Comparison of ENCODE assay signal across 8 worm cellular contexts in the genomic region with DNA sequence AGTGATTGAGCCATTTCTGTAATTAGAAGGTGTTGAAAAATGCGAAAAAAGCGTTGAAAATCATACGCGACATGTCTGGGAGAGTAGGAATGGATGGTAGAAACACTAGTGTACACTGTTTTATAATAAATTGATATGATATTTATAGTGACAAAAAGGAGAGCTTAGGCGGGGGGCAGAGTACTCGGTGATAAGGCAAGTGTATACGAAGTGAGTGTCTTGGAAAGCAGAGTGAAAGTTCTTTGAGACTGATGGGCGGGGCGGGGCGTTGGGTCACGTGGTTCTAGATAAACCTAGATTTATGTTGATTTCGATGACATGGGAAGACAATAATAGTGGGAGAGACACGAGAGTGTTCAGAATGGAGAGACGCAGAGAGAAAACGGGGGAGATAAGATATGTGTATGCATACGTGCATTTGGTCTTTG.
TF ChIP-seq lines count a peak whose summit lies in the region.

TSS of gene gln-3 (minus strand) at position 73 of the 428 bp plus-strand sequence.

TF ChIP-seq in whole organism, L1 larva, 84 proteins besides CTCF, POLR2A, EP300 and RAD21 (continues in another document):
- peak; percentile 86 for TF ChIP-seq nhr-19 (GFP tag; conservative IDR thresholded peaks at IDR 0.05; lab: Robert Waterston, UW)
- TF ChIP-seq ama-1 (optimal IDR thresholded peaks at IDR 0.05; lab: Kevin White, UChicago): peak; percentile 73
- peak; percentile 38 for TF ChIP-seq snu-23 (GFP tag; optimal IDR thresholded peaks at IDR 0.05; lab: Kevin White, UChicago)
- peak in 1 of 2 experiments; percentile 80 for TF ChIP-seq mdl-1 (tag; optimal IDR thresholded peaks at IDR 0.05; lab: Kevin White, UChicago)
- TF ChIP-seq rnt-1 (tag; optimal IDR thresholded peaks at IDR 0.05; lab: Kevin White, UChicago): peak; percentile 57
- TF ChIP-seq nhr-90 (tag; optimal IDR thresholded peaks at IDR 0.05; lab: Kevin White, UChicago; ENCODE audit: poor library complexity): peak; percentile 72
- no peak for TF ChIP-seq ets-5 (GFP tag; IDR thresholded peaks at IDR 0.05; lab: Robert Waterston, UW)
- TF ChIP-seq nhr-20 (tag; optimal IDR thresholded peaks at IDR 0.05; lab: Kevin White, UChicago): peak; percentile 69
- peak; percentile 47 for TF ChIP-seq tbx-2 (tag; optimal IDR thresholded peaks at IDR 0.05; lab: Kevin White, UChicago)
- TF ChIP-seq lin-13 (GFP tag; optimal IDR thresholded peaks at IDR 0.05; lab: Kevin White, UChicago): peak; percentile 33

TF ChIP-seq in whole organism, L2 larva, 48 proteins besides CTCF, POLR2A, EP300 and RAD21 (continues in another document):
- TF ChIP-seq F13H6.1 (tag; optimal IDR thresholded peaks at IDR 0.05; lab: Kevin White, UChicago) (peak; percentile 51), gmeb-1 (tag; optimal IDR thresholded peaks at IDR 0.05; lab: Kevin White, UChicago) (peak; percentile 58), lsy-2 (tag; optimal IDR thresholded peaks at IDR 0.05; lab: Kevin White, UChicago) (peak in 1 of 2 experiments; percentile 14), nhr-77 (tag; optimal IDR thresholded peaks at IDR 0.05; lab: Kevin White, UChicago) (no peak), elt-1 (tag; optimal IDR thresholded peaks at IDR 0.05; lab: Kevin White, UChicago) (no peak), alr-1 (tag; optimal IDR thresholded peaks at IDR 0.05; lab: Kevin White, UChicago) (no peak), dmd-4 (tag; optimal IDR thresholded peaks at IDR 0.05; lab: Kevin White, UChicago) (no peak), nhr-11 (tag; optimal IDR thresholded peaks at IDR 0.05; lab: Kevin White, UChicago) (no peak), sma-3 (GFP tag; optimal IDR thresholded peaks at IDR 0.05; lab: Kevin White, UChicago) (peak; percentile 49), peb-1 (tag; optimal IDR thresholded peaks at IDR 0.05; lab: Kevin White, UChicago) (no peak), egl-27 (tag; optimal IDR thresholded peaks at IDR 0.05; lab: Kevin White, UChicago) (no peak)

TF ChIP-seq in whole organism, L3 larva, 47 proteins besides CTCF, POLR2A, EP300 and RAD21 (continues in another document):
- TF ChIP-seq unc-39 (tag; optimal IDR thresholded peaks at IDR 0.05; lab: Kevin White, UChicago) (no peak), ztf-11 (tag; optimal IDR thresholded peaks at IDR 0.05; lab: Kevin White, UChicago) (no peak), elt-2 (tag; optimal IDR thresholded peaks at IDR 0.05; lab: Kevin White, UChicago) (peak; percentile 92), egl-5 (tag; optimal IDR thresholded peaks at IDR 0.05; lab: Kevin White, UChicago) (no peak), elt-3 (tag; optimal IDR thresholded peaks at IDR 0.05; lab: Kevin White, UChicago) (no peak), nfya-1 (tag; optimal IDR thresholded peaks at IDR 0.05; lab: Kevin White, UChicago; ENCODE audit: insufficient read depth) (peak; percentile 23), unc-62 (GFP tag; optimal IDR thresholded peaks at IDR 0.05; lab: Kevin White, UChicago) (no peak), nhr-25 (tag; optimal IDR thresholded peaks at IDR 0.05; lab: Kevin White, UChicago) (no peak), ceh-82 (tag; optimal IDR thresholded peaks at IDR 0.05; lab: Kevin White, UChicago) (no peak), sea-2 (GFP tag; optimal IDR thresholded peaks at IDR 0.05; lab: Kevin White, UChicago) (no peak), nhr-43 (tag; optimal IDR thresholded peaks at IDR 0.05; lab: Kevin White, UChicago; ENCODE audit: poor library complexity, severe bottlenecking) (peak; percentile 67)

TF ChIP-seq in whole organism, L4 larva, 104 proteins besides CTCF, POLR2A, EP300 and RAD21 (continues in another document):
- TF ChIP-seq saeg-2 (GFP tag; IDR thresholded peaks at IDR 0.05; lab: Robert Waterston, UW) (no peak), ceh-32 (tag; optimal IDR thresholded peaks at IDR 0.05; lab: Kevin White, UChicago; ENCODE audit: poor library complexity) (no peak), zip-11 (GFP tag; IDR thresholded peaks at IDR 0.05; lab: Robert Waterston, UW) (no peak), fkh-10 (GFP tag; optimal IDR thresholded peaks at IDR 0.05; lab: Kevin White, UChicago) (no peak), spr-1 (tag; optimal IDR thresholded peaks at IDR 0.05; lab: Kevin White, UChicago) (no peak), ces-1 (GFP tag; optimal IDR thresholded peaks at IDR 0.05; lab: Kevin White, UChicago) (no peak), mdl-1 (tag; optimal IDR thresholded peaks at IDR 0.05; lab: Kevin White, UChicago) (peak in 1 of 2 experiments; percentile 4), nhr-25 (tag; optimal IDR thresholded peaks at IDR 0.05; lab: Kevin White, UChicago; ENCODE audit: borderline replicate concordance, insufficient read depth) (no peak), tra-1 (GFP tag; IDR thresholded peaks at IDR 0.05; lab: Robert Waterston, UW) (peak; percentile 64; the same call in 1 of the 2 replicates), mdt-29 (GFP tag; IDR thresholded peaks at IDR 0.05; lab: Robert Waterston, UW) (no peak)

TF ChIP-seq in whole organism, late embryonic, 69 proteins besides CTCF, POLR2A, EP300 and RAD21:
- TF ChIP-seq elt-2 (tag; optimal IDR thresholded peaks at IDR 0.05; lab: Kevin White, UChicago): peak; percentile 84
- TF ChIP-seq C08G9.2 (tag; optimal IDR thresholded peaks at IDR 0.05; lab: Kevin White, UChicago): no peak
- no peak for TF ChIP-seq gmeb-2 (tag; optimal IDR thresholded peaks at IDR 0.05; lab: Kevin White, UChicago)
- peak; percentile 77 for TF ChIP-seq hlh-30 (tag; optimal IDR thresholded peaks at IDR 0.05; lab: Kevin White, UChicago; ENCODE audit: insufficient read depth)

TF ChIP-seq in whole organism, midembryonic, 9 proteins besides CTCF, POLR2A, EP300 and RAD21:
- TF ChIP-seq med-1 (GFP tag; optimal IDR thresholded peaks at IDR 0.05; lab: Kevin White, UChicago; ENCODE audit: insufficient read depth) (no peak), ztf-23 (GFP tag; IDR thresholded peaks at IDR 0.05; lab: Robert Waterston, UW) (peak; percentile 31; the same call in 1 of the 2 replicates)
TF ChIP-seq in whole organism, midembryonic: peak in this region for 1.

TF ChIP-seq in whole organism, mixed stage, embryonic, 35 proteins besides CTCF, POLR2A, EP300 and RAD21:
- TF ChIP-seq nhr-28 (tag; optimal IDR thresholded peaks at IDR 0.05; lab: Kevin White, UChicago) (no peak), elt-3 (tag; optimal IDR thresholded peaks at IDR 0.05; lab: Kevin White, UChicago) (peak; percentile 30), M03D4.4 (tag; optimal IDR thresholded peaks at IDR 0.05; lab: Kevin White, UChicago) (peak; percentile 5), unc-62 (GFP tag; optimal IDR thresholded peaks at IDR 0.05; lab: Kevin White, UChicago) (peak; percentile 52), ham-2 (GFP tag; optimal IDR thresholded peaks at IDR 0.05; lab: Kevin White, UChicago) (peak; percentile 58), elt-1 (tag; optimal IDR thresholded peaks at IDR 0.05; lab: Kevin White, UChicago; ENCODE audit: borderline replicate concordance, insufficient read depth) (peak; percentile 75), zip-8 (tag; optimal IDR thresholded peaks at IDR 0.05; lab: Kevin White, UChicago) (no peak), tbx-8 (GFP tag; optimal IDR thresholded peaks at IDR 0.05; lab: Kevin White, UChicago) (no peak), nhr-12 (tag; optimal IDR thresholded peaks at IDR 0.05; lab: Kevin White, UChicago) (no peak)

TF ChIP-seq in whole organism, young adult, 124 proteins besides CTCF, POLR2A, EP300 and RAD21 (continues in another document):
- TF ChIP-seq ztf-3 (GFP tag; optimal IDR thresholded peaks at IDR 0.05; lab: Kevin White, UChicago) (peak; percentile 32), tlf-1 (GFP tag; optimal IDR thresholded peaks at IDR 0.05; lab: Kevin White, UChicago) (no peak), Y53F4B.3 (GFP tag; IDR thresholded peaks at IDR 0.05; lab: Robert Waterston, UW) (no peak), let-526 (GFP tag; IDR thresholded peaks at IDR 0.05; lab: Robert Waterston, UW) (no peak), Y95B8A.8 (GFP tag; IDR thresholded peaks at IDR 0.05; lab: Robert Waterston, UW) (0 out of 2 replicates have a peak, but pooled peaks have one; percentile 6), lir-1 (GFP tag; conservative IDR thresholded peaks at IDR 0.05; lab: Robert Waterston, UW) (peak; percentile 23; the same call in 1 of the 2 replicates), Y67H2A.10 (GFP tag; conservative IDR thresholded peaks at IDR 0.05; lab: Robert Waterston, UW) (no peak), mel-28 (tag; optimal IDR thresholded peaks at IDR 0.05; lab: Kevin White, UChicago; ENCODE audit: borderline replicate concordance) (no peak), zim-3 (tag; optimal IDR thresholded peaks at IDR 0.05; lab: Kevin White, UChicago) (no peak), F55B11.4 (tag; optimal IDR thresholded peaks at IDR 0.05; lab: Kevin White, UChicago; ENCODE audit: borderline replicate concordance, insufficient read depth) (no peak), D2030.7 (GFP tag; IDR thresholded peaks at IDR 0.05; lab: Robert Waterston, UW) (no peak), sptf-2 (GFP tag; optimal IDR thresholded peaks at IDR 0.05; lab: Kevin White, UChicago) (no peak), tbp1 (GFP tag; optimal IDR thresholded peaks at IDR 0.05; lab: Kevin White, UChicago) (peak; percentile 44), pbrm-1 (GFP tag; IDR thresholded peaks at IDR 0.05; lab: Robert Waterston, UW) (peak; percentile 38; the same call in 1 of the 2 replicates), F39B2.1 (GFP tag; IDR thresholded peaks at IDR 0.05; lab: Robert Waterston, UW) (no peak), snpc-4 (GFP tag; optimal IDR thresholded peaks at IDR 0.05; lab: Kevin White, UChicago) (no peak), snpc-4 (tag; optimal IDR thresholded peaks at IDR 0.05; lab: Kevin White, UChicago) (peak in 2 of 4 experiments; percentile 19 to 31), Y53G8AR.9 (GFP tag; conservative IDR thresholded peaks at IDR 0.05; lab: Robert Waterston, UW) (0 out of 2 replicates have a peak, but pooled peaks have one; percentile 9), F52B5.7 (tag; optimal IDR thresholded peaks at IDR 0.05; lab: Kevin White, UChicago) (no peak), bed-2 (GFP tag; IDR thresholded peaks at IDR 0.05; lab: Robert Waterston, UW) (no peak), nhr-120 (GFP tag; IDR thresholded peaks at IDR 0.05; lab: Robert Waterston, UW) (no peak), gei-17 (GFP tag; optimal IDR thresholded peaks at IDR 0.05; lab: Kevin White, UChicago) (peak; percentile 37), egrh-3 (GFP tag; IDR thresholded peaks at IDR 0.05; lab: Robert Waterston, UW) (peak; percentile 14; the same call in 1 of the 2 replicates), ceh-100 (GFP tag; IDR thresholded peaks at IDR 0.05; lab: Robert Waterston, UW) (no peak), B0035.1 (tag; optimal IDR thresholded peaks at IDR 0.05; lab: Kevin White, UChicago) (no peak), lin-54 (GFP tag; optimal IDR thresholded peaks at IDR 0.05; lab: Kevin White, UChicago) (peak; percentile 10), nhr-80 (tag; optimal IDR thresholded peaks at IDR 0.05; lab: Kevin White, UChicago) (peak; percentile 53), ztf-6 (GFP tag; IDR thresholded peaks at IDR 0.05; lab: Robert Waterston, UW) (no peak), atf-7 (tag; optimal IDR thresholded peaks at IDR 0.05; lab: Kevin White, UChicago) (peak; percentile 29)
